Worm (Caenorhabditis elegans) whole organism, L4 larva: Measurements from ENCODE around the gene srh-282.

Experiments
- F10B5.3 ChIP-seq: sonication (generic microtip); optimal IDR thresholded peaks from 2 replicates; lab custom pipeline; 2016; ENCODE audit warnings: mild to moderate bottlenecking, missing genetic modification characterization, missing compliant biosample characterization
- F49E8.2 ChIP-seq: sonication (generic microtip); optimal IDR thresholded peaks from 2 replicates; lab custom pipeline; 2016; ENCODE audit warnings: missing compliant biosample characterization, mild to moderate bottlenecking, missing genetic modification characterization, borderline replicate concordance
- T20F7.1 ChIP-seq: fragments of 200-800 bp; sonication (Bioruptor generic); optimal IDR thresholded peaks from 2 replicates; lab custom pipeline; 2018; ENCODE audit warnings: mild to moderate bottlenecking, missing genetic modification characterization, missing compliant biosample characterization
- Y75B8A.6 ChIP-seq: fragments of 200-800 bp; sonication (Bioruptor generic); IDR thresholded peaks from 2 replicates; pipeline ENCODE4 v1.3.6; 2022; ENCODE audit warnings: missing genetic modification reagents, missing genetic modification characterization, missing compliant biosample characterization
- aha-1 ChIP-seq: fragments of 150-350 bp; peaks from one replicate; lab custom pipeline; 2014; ENCODE audit warnings: missing biosample characterization, missing genetic modification characterization
- aly-2 ChIP-seq: sonication (generic microtip); optimal IDR thresholded peaks from 2 replicates; lab custom pipeline; 2018; ENCODE audit warnings: missing biosample characterization, missing genetic modification characterization
- ama-1 ChIP-seq: fragments of 150-350 bp; optimal IDR thresholded peaks from 2 replicates; lab custom pipeline; 2014; ENCODE audit warnings: inconsistent platforms, mixed read lengths
- arid-1 ChIP-seq: fragments of 200-800 bp; sonication (Bioruptor generic); conservative IDR thresholded peaks from 2 replicates; pipeline ENCODE4 v1.3.6; 2022; ENCODE audit warnings: missing genetic modification reagents, missing genetic modification characterization, missing compliant biosample characterization
- attf-4 ChIP-seq: sonication (generic microtip); optimal IDR thresholded peaks from 3 replicates; lab custom pipeline; 2017; ENCODE audit warnings: missing biosample characterization, missing genetic modification characterization
- ceh-28 ChIP-seq: fragments of 150-350 bp; optimal IDR thresholded peaks from 2 replicates; lab custom pipeline; 2014; ENCODE audit warnings: missing biosample characterization, missing genetic modification reagents, missing genetic modification characterization
- ces-1 ChIP-seq: fragments of 150-350 bp; sonication (generic microtip); optimal IDR thresholded peaks from 4 replicates; lab custom pipeline; 2014; ENCODE audit warnings: missing biosample characterization, missing genetic modification reagents, missing genetic modification characterization
- dmd-9 ChIP-seq: fragments of 200-800 bp; sonication (Bioruptor generic); IDR thresholded peaks from 2 replicates; pipeline ENCODE4 v1.3.6; 2022; ENCODE audit warnings: missing genetic modification reagents, missing genetic modification characterization, missing compliant biosample characterization
- dpl-1 ChIP-seq: fragments of 150-350 bp; optimal IDR thresholded peaks from 2 replicates; lab custom pipeline; 2014; ENCODE audit warnings: missing biosample characterization, missing genetic modification reagents, missing genetic modification characterization
- egl-27 ChIP-seq: sonication (generic microtip); optimal IDR thresholded peaks from 3 replicates; lab custom pipeline; 2017; ENCODE audit warnings: missing biosample characterization, missing genetic modification reagents, missing genetic modification characterization
- egl-43 ChIP-seq: fragments of 200-800 bp; sonication (Bioruptor generic); IDR thresholded peaks from 2 replicates; pipeline ENCODE4 v1.3.6; 2022; ENCODE audit warnings: missing genetic modification reagents, missing genetic modification characterization, missing compliant biosample characterization
- fkh-10 ChIP-seq: fragments of 150-350 bp; optimal IDR thresholded peaks from 2 replicates; lab custom pipeline; 2014; ENCODE audit warnings: missing biosample characterization, missing genetic modification reagents, missing genetic modification characterization
- fos-1 ChIP-seq: fragments of 150-350 bp; optimal IDR thresholded peaks from 2 replicates; lab custom pipeline; 2014; ENCODE audit warnings: missing biosample characterization, missing genetic modification characterization
- gei-8 ChIP-seq: fragments of 200-800 bp; sonication (Bioruptor generic); optimal IDR thresholded peaks from 2 replicates; lab custom pipeline; 2018; ENCODE audit warnings: mild to moderate bottlenecking, missing genetic modification characterization, missing compliant biosample characterization
- jun-1 ChIP-seq: fragments of 150-350 bp; optimal IDR thresholded peaks from 2 replicates; lab custom pipeline; 2014; ENCODE audit warnings: missing biosample characterization, missing genetic modification reagents, missing genetic modification characterization
- lin-1 ChIP-seq: fragments of 200-800 bp; sonication (Bioruptor generic); IDR thresholded peaks from 2 replicates; pipeline ENCODE4 v1.3.6; 2022; ENCODE audit warnings: missing genetic modification reagents, missing genetic modification characterization, missing compliant biosample characterization
- lin-13 ChIP-seq: fragments of 150-350 bp; optimal IDR thresholded peaks from 2 replicates; lab custom pipeline; 2014; ENCODE audit warnings: missing biosample characterization, missing genetic modification reagents, missing genetic modification characterization
- lin-29 ChIP-seq: fragments of 200-800 bp; sonication (Bioruptor generic); IDR thresholded peaks from 2 replicates; pipeline ENCODE4 v1.3.6; 2022; ENCODE audit warnings: missing genetic modification reagents, missing genetic modification characterization, missing compliant biosample characterization
- lin-38 ChIP-seq: fragments of 200-800 bp; sonication (Bioruptor generic); IDR thresholded peaks from 2 replicates; pipeline ENCODE4 v1.3.6; 2022; ENCODE audit warnings: missing genetic modification reagents, missing genetic modification characterization, missing compliant biosample characterization
- madf-5 ChIP-seq, 2 experiments: fragments of 200-800 bp; sonication (Bioruptor generic); IDR thresholded peaks; 2 replicates each; pipeline ENCODE4 v1.3.6; 2022; ENCODE audit warnings: missing compliant biosample characterization in 2 of 2, missing genetic modification characterization in 2 of 2
- mdt-29 ChIP-seq: fragments of 200-800 bp; sonication (Bioruptor generic); IDR thresholded peaks from 2 replicates; pipeline ENCODE4 v1.3.6; 2022; ENCODE audit warnings: missing genetic modification reagents, missing genetic modification characterization, missing compliant biosample characterization
- mep-1 ChIP-seq: fragments of 150-350 bp; sonication (generic microtip); optimal IDR thresholded peaks from 3 replicates; lab custom pipeline; 2014; ENCODE audit warnings: missing biosample characterization, missing genetic modification characterization
- mxl-3 ChIP-seq: fragments of 200-800 bp; sonication (Bioruptor generic); optimal IDR thresholded peaks from 2 replicates; lab custom pipeline; 2018; ENCODE audit warnings: mild to moderate bottlenecking, missing genetic modification characterization, missing compliant biosample characterization
- nhr-237 ChIP-seq: sonication (generic microtip); optimal IDR thresholded peaks from 2 replicates; lab custom pipeline; 2017; ENCODE audit warnings: missing biosample characterization, missing genetic modification characterization
- nhr-25 ChIP-seq: sonication (generic microtip); optimal IDR thresholded peaks from 2 replicates; lab custom pipeline; 2017; ENCODE audit warnings: missing genetic modification characterization, mild to moderate bottlenecking, missing compliant biosample characterization, antibody characterized with exemption, moderate library complexity, borderline replicate concordance; ENCODE audit not compliant: insufficient read depth
- nhr-28 ChIP-seq: fragments of 150-350 bp; optimal IDR thresholded peaks from 2 replicates; lab custom pipeline; 2014; ENCODE audit warnings: missing biosample characterization, missing genetic modification characterization
- nhr-41 ChIP-seq: fragments of 200-800 bp; sonication (Bioruptor generic); IDR thresholded peaks from 2 replicates; pipeline ENCODE4 v1.3.6; 2022; ENCODE audit warnings: missing genetic modification reagents, missing genetic modification characterization, missing compliant biosample characterization
- nhr-42 ChIP-seq: fragments of 200-800 bp; sonication (Bioruptor generic); IDR thresholded peaks from 2 replicates; pipeline ENCODE4 v1.3.6; 2022; ENCODE audit warnings: missing genetic modification characterization, missing compliant biosample characterization
- nhr-48 ChIP-seq: sonication (generic microtip); optimal IDR thresholded peaks from 2 replicates; lab custom pipeline; 2016; ENCODE audit warnings: mild to moderate bottlenecking, missing genetic modification characterization, missing compliant biosample characterization
- nhr-6 ChIP-seq: fragments of 150-350 bp; optimal IDR thresholded peaks from 2 replicates; lab custom pipeline; 2014; ENCODE audit warnings: missing biosample characterization, missing genetic modification characterization
- nhr-77 ChIP-seq: fragments of 150-350 bp; optimal IDR thresholded peaks from 2 replicates; lab custom pipeline; 2014; ENCODE audit warnings: missing biosample characterization, missing genetic modification characterization
- pha-4 ChIP-seq, 2 experiments: fragments of 150-350 bp in 1 of 2; fragments of 200-800 bp in 1 of 2; sonication (Bioruptor generic) in 1 of 2; IDR thresholded peaks in 1 of 2; optimal IDR thresholded peaks in 1 of 2; 2 replicates each; pipeline versions ENCODE4 v1.3.6 to Lab custom; 2014 to 2022; ENCODE audit warnings: missing genetic modification characterization in 2 of 2, missing genetic modification reagents in 2 of 2, missing biosample characterization in 1 of 2, missing compliant biosample characterization in 1 of 2
- snpc-1.2 ChIP-seq: fragments of 200-800 bp; sonication (Bioruptor generic); IDR thresholded peaks from 2 replicates; pipeline ENCODE4 v1.3.6; 2022; ENCODE audit warnings: missing genetic modification reagents, missing genetic modification characterization, missing compliant biosample characterization
- snpc-4 ChIP-seq: fragments of 150-350 bp; optimal IDR thresholded peaks from 2 replicates; lab custom pipeline; 2014; ENCODE audit warnings: missing biosample characterization, missing genetic modification characterization
- spr-1 ChIP-seq: sonication (generic microtip); optimal IDR thresholded peaks from 2 replicates; lab custom pipeline; 2016; ENCODE audit warnings: mild to moderate bottlenecking, missing genetic modification characterization, missing compliant biosample characterization
- spr-3 ChIP-seq: fragments of 200-800 bp; sonication (Bioruptor generic); optimal IDR thresholded peaks from 2 replicates; lab custom pipeline; 2018; ENCODE audit warnings: mild to moderate bottlenecking, missing genetic modification characterization, missing compliant biosample characterization
- tag-97 ChIP-seq: fragments of 200-800 bp; sonication (Bioruptor generic); IDR thresholded peaks from 2 replicates; pipeline ENCODE4 v1.3.6; 2022; ENCODE audit warnings: missing genetic modification characterization, missing compliant biosample characterization
- tra-1 ChIP-seq: fragments of 200-800 bp; sonication (Bioruptor generic); IDR thresholded peaks from 2 replicates; pipeline ENCODE4 v1.3.6; 2022; ENCODE audit warnings: missing genetic modification reagents, missing genetic modification characterization, missing compliant biosample characterization
- unc-39 ChIP-seq: sonication (generic microtip); optimal IDR thresholded peaks from 2 replicates; lab custom pipeline; 2017; ENCODE audit warnings: missing biosample characterization, missing genetic modification characterization
- unc-62 ChIP-seq, 3 experiments: fragments of 150-350 bp in 1 of 3; sonication (generic microtip); optimal IDR thresholded peaks in 2 of 3; peaks in 1 of 3; 1 replicate in 1 of 3; 2 replicates in 2 of 3; lab custom pipeline; 2014 to 2017; ENCODE audit warnings: missing biosample characterization in 3 of 3, missing genetic modification characterization in 3 of 3, missing genetic modification reagents in 3 of 3, missing genotype in 1 of 3
- zfp-2 ChIP-seq: sonication (generic microtip); optimal IDR thresholded peaks from 2 replicates; lab custom pipeline; 2016; ENCODE audit warnings: mild to moderate bottlenecking, missing genetic modification characterization, missing compliant biosample characterization
- zfp-3 ChIP-seq: fragments of 200-800 bp; sonication (Bioruptor generic); conservative IDR thresholded peaks from 2 replicates; pipeline ENCODE4 v1.3.6; 2022; ENCODE audit warnings: missing genetic modification reagents, missing genetic modification characterization, missing compliant biosample characterization
- ztf-11 ChIP-seq: fragments of 150-350 bp; optimal IDR thresholded peaks from 2 replicates; lab custom pipeline; 2014; ENCODE audit warnings: missing biosample characterization, missing genetic modification characterization
- ztf-7 ChIP-seq: fragments of 150-350 bp; optimal IDR thresholded peaks from 2 replicates; lab custom pipeline; 2014; ENCODE audit warnings: missing biosample characterization, missing genetic modification characterization

srh-282 gene

DNA sequence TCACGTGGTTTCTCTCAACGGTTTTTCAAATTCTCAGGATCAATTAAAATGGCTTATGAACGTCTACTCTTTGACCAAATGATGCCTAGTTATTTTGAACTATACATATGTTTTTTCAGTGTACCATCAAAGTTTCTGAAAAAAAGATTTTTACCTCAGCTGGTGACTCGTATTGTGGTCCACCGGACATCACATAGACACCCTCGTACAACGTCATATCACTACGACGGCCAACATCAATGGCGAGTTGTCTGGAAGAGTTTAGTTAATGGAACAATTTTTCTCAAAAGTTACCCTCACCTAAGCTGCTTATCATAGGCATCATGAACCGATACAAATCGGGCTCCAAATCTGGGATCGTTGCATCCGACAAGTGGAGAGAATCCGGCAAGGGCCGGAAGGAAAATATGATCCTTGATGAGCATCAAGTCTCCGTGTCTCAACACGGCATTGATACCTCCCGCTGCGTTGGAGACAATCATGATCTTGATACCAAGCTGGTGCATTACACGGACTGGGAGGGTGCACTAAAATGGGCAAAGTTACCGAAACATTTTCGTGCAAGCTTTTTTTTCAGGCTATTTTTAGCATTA lies 20.1 kb upstream of the srh-282 start:
- TF ChIP-seq egl-43 (GFP tag; lab: Robert Waterston, UW) (no peak), fkh-10 (GFP tag; lab: Kevin White, UChicago) (no peak), F49E8.2 (tag; lab: Kevin White, UChicago) (no peak), ztf-11 (tag; lab: Kevin White, UChicago) (no peak), aly-2 (tag; lab: Kevin White, UChicago) (no peak), aha-1 (tag; lab: Kevin White, UChicago) (peak; percentile 95), dpl-1 (GFP tag; lab: Kevin White, UChicago) (no peak), pha-4 (GFP tag; IDR thresholded peaks at IDR 0.05; lab: Robert Waterston, UW) (no peak), pha-4 (tag; optimal IDR thresholded peaks at IDR 0.05; lab: Kevin White, UChicago) (no peak), unc-62 (GFP tag; optimal IDR thresholded peaks at IDR 0.05 in 1 of 2; lab: Kevin White, UChicago) (peak in 1 of 2 experiments; percentile 37), unc-62 (tag; optimal IDR thresholded peaks at IDR 0.05; lab: Kevin White, UChicago) (no peak), mep-1 (tag; lab: Kevin White, UChicago) (no peak), gei-8 (GFP tag; lab: Kevin White, UChicago) (no peak), unc-39 (tag; lab: Kevin White, UChicago) (no peak), snpc-1.2 (GFP tag; lab: Robert Waterston, UW) (no peak), lin-13 (no peak), nhr-237 (no peak), nhr-77 (tag; lab: Kevin White, UChicago) (no peak)

DNA sequence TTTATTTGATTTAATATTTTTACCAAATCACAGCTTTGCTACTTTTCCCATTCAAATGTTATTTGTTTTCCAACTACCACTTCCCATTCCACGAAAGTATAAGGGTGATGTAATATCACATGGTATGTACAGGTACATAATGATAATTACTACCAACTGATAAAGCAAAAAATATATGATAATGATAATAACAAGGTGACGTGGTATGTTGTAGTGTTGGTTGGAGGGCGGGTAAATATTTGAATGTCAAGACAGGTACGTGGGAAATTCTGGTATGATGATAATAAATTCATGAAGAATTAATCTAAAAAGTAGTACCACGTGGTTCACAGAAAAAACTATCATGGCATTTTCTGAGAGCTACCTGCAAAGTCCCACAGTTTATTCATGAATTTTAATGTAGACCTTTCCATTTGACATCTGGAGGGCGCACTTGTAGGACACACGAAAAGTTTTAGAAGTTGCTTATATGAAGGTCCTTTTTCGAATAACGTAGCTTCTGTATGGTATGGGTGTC lies 18.7 kb upstream of the srh-282 start:
- TF ChIP-seq ceh-28 (tag; lab: Kevin White, UChicago) (no peak), nhr-48 (tag; lab: Kevin White, UChicago) (peak; percentile 71), tag-97 (GFP tag; lab: Robert Waterston, UW) (no peak), nhr-42 (GFP tag; lab: Robert Waterston, UW) (0 out of 2 replicates have a peak, but pooled peaks have one; percentile 37), ztf-7 (tag; lab: Kevin White, UChicago) (peak; percentile 52), lin-1 (GFP tag; lab: Robert Waterston, UW) (peak; percentile 23; the same call in 1 of the 2 replicates), mdt-29 (GFP tag; lab: Robert Waterston, UW) (no peak), nhr-25 (tag; lab: Kevin White, UChicago) (no peak), nhr-237 (no peak), fos-1 (tag; lab: Kevin White, UChicago) (peak; percentile 83), nhr-41 (GFP tag; lab: Robert Waterston, UW) (no peak), lin-38 (GFP tag; lab: Robert Waterston, UW) (0 out of 2 replicates have a peak, but pooled peaks have one; percentile 30), T20F7.1 (GFP tag; lab: Kevin White, UChicago) (peak; percentile 48), spr-1 (peak; percentile 57), snpc-4 (no peak), zfp-3 (GFP tag; lab: Robert Waterston, UW) (peak; percentile 65; the same call in 1 of the 2 replicates), gei-8 (GFP tag; lab: Kevin White, UChicago) (peak; percentile 50), mxl-3 (GFP tag; lab: Kevin White, UChicago) (peak; percentile 60), nhr-77 (tag; lab: Kevin White, UChicago) (peak; percentile 33), ces-1 (GFP tag; lab: Kevin White, UChicago) (no peak), F10B5.3 (tag; lab: Kevin White, UChicago) (no peak), zfp-2 (no peak), lin-29 (no peak), tra-1 (GFP tag; lab: Robert Waterston, UW) (peak; percentile 49; the same call in 1 of the 2 replicates), attf-4 (tag; lab: Kevin White, UChicago) (no peak), mep-1 (tag; lab: Kevin White, UChicago) (peak; percentile 63), nhr-28 (peak; percentile 96), ama-1 (no peak), arid-1 (GFP tag; lab: Robert Waterston, UW) (no peak), egl-27 (tag; lab: Kevin White, UChicago) (no peak), lin-13 (no peak), jun-1 (tag; lab: Kevin White, UChicago) (peak; percentile 36), nhr-6 (tag; lab: Kevin White, UChicago) (peak; percentile 34), madf-5 (GFP tag; IDR thresholded peaks at IDR 0.05; lab: Robert Waterston, UW) (no peak), dmd-9 (GFP tag; lab: Robert Waterston, UW) (no peak), spr-3 (GFP tag; lab: Kevin White, UChicago) (no peak), Y75B8A.6 (no peak)
